Worm (Caenorhabditis elegans) whole organism, L4 larva: ENCODE data around the gene C42C1.19.

Source experiments
- F26F4.8 ChIP-seq: fragments of 200-800 bp; sonication (Bioruptor generic); conservative IDR thresholded peaks from 2 replicates; pipeline ENCODE4 v1.3.6; 2022; ENCODE audit warnings: missing genetic modification characterization, missing compliant biosample characterization
- R02D3.7 ChIP-seq: fragments of 150-350 bp; sonication (generic microtip); optimal IDR thresholded peaks from 3 replicates; lab custom pipeline; 2014; ENCODE audit warnings: missing biosample characterization, missing genetic modification characterization
- T20F7.1 ChIP-seq: fragments of 200-800 bp; sonication (Bioruptor generic); optimal IDR thresholded peaks from 2 replicates; lab custom pipeline; 2018; ENCODE audit warnings: mild to moderate bottlenecking, missing genetic modification characterization, missing compliant biosample characterization
- T26A8.4 ChIP-seq: fragments of 200-800 bp; sonication (Bioruptor generic); IDR thresholded peaks from 2 replicates; pipeline ENCODE4 v1.3.6; 2022; ENCODE audit warnings: missing genetic modification characterization, missing compliant biosample characterization
- ZK546.5 ChIP-seq, 2 experiments: sonication (generic microtip); optimal IDR thresholded peaks; 2 replicates each; lab custom pipeline; 2017; ENCODE audit warnings: missing biosample characterization in 2 of 2, missing genetic modification characterization in 2 of 2
- aha-1 ChIP-seq: fragments of 150-350 bp; peaks from one replicate; lab custom pipeline; 2014; ENCODE audit warnings: missing biosample characterization, missing genetic modification characterization
- aly-2 ChIP-seq: sonication (generic microtip); optimal IDR thresholded peaks from 2 replicates; lab custom pipeline; 2018; ENCODE audit warnings: missing biosample characterization, missing genetic modification characterization
- arid-1 ChIP-seq: fragments of 200-800 bp; sonication (Bioruptor generic); conservative IDR thresholded peaks from 2 replicates; pipeline ENCODE4 v1.3.6; 2022; ENCODE audit warnings: missing genetic modification reagents, missing genetic modification characterization, missing compliant biosample characterization
- ceh-20 ChIP-seq: fragments of 200-800 bp; sonication (Bioruptor generic); IDR thresholded peaks from 2 replicates; pipeline ENCODE4 v1.3.6; 2022; ENCODE audit warnings: missing genetic modification reagents, missing genetic modification characterization, missing compliant biosample characterization
- ceh-32 ChIP-seq: sonication (generic microtip); optimal IDR thresholded peaks from 2 replicates; lab custom pipeline; 2016; ENCODE audit warnings: mild to moderate bottlenecking, missing genetic modification characterization, missing compliant biosample characterization; ENCODE audit not compliant: poor library complexity
- daf-16 ChIP-seq, 3 experiments: sonication (generic microtip); optimal IDR thresholded peaks; 2 replicates each; lab custom pipeline; 2016 to 2017; ENCODE audit warnings: missing genetic modification characterization in 3 of 3, missing genetic modification reagents in 3 of 3, mild to moderate bottlenecking in 2 of 3, missing compliant biosample characterization in 2 of 3, missing biosample characterization in 1 of 3, moderate library complexity in 1 of 3
- dpl-1 ChIP-seq: fragments of 150-350 bp; optimal IDR thresholded peaks from 2 replicates; lab custom pipeline; 2014; ENCODE audit warnings: missing biosample characterization, missing genetic modification reagents, missing genetic modification characterization
- egl-27 ChIP-seq: sonication (generic microtip); optimal IDR thresholded peaks from 3 replicates; lab custom pipeline; 2017; ENCODE audit warnings: missing biosample characterization, missing genetic modification reagents, missing genetic modification characterization
- hif-1 ChIP-seq, 2 experiments: sonication (generic microtip); optimal IDR thresholded peaks; 2 replicates each; lab custom pipeline; 2016 to 2017; ENCODE audit warnings: missing compliant biosample characterization in 2 of 2, missing genetic modification characterization in 2 of 2, missing genetic modification reagents in 2 of 2, missing genotype in 2 of 2, mild to moderate bottlenecking in 1 of 2
- hlh-30 ChIP-seq: sonication (generic microtip); optimal IDR thresholded peaks from 2 replicates; lab custom pipeline; 2017; ENCODE audit warnings: antibody characterized with exemption, mild to moderate bottlenecking, missing genetic modification characterization, missing compliant biosample characterization; ENCODE audit not compliant: insufficient read depth
- hmg-1.1 ChIP-seq: fragments of 200-800 bp; sonication (Bioruptor generic); IDR thresholded peaks from 2 replicates; pipeline ENCODE4 v1.3.6; 2022; ENCODE audit warnings: missing genetic modification reagents, missing genetic modification characterization, missing compliant biosample characterization
- lin-13 ChIP-seq: fragments of 150-350 bp; optimal IDR thresholded peaks from 2 replicates; lab custom pipeline; 2014; ENCODE audit warnings: missing biosample characterization, missing genetic modification reagents, missing genetic modification characterization
- lin-15B ChIP-seq: fragments of 150-350 bp; sonication (generic microtip); optimal IDR thresholded peaks from 3 replicates; lab custom pipeline; 2014; ENCODE audit warnings: missing biosample characterization, missing genetic modification characterization
- lin-29 ChIP-seq: fragments of 200-800 bp; sonication (Bioruptor generic); IDR thresholded peaks from 2 replicates; pipeline ENCODE4 v1.3.6; 2022; ENCODE audit warnings: missing genetic modification reagents, missing genetic modification characterization, missing compliant biosample characterization
- lin-38 ChIP-seq: fragments of 200-800 bp; sonication (Bioruptor generic); IDR thresholded peaks from 2 replicates; pipeline ENCODE4 v1.3.6; 2022; ENCODE audit warnings: missing genetic modification reagents, missing genetic modification characterization, missing compliant biosample characterization
- lin-39 ChIP-seq: fragments of 150-350 bp; optimal IDR thresholded peaks from 2 replicates; lab custom pipeline; 2014; ENCODE audit warnings: missing biosample characterization, missing genetic modification reagents, missing genetic modification characterization
- lsy-2 ChIP-seq, 2 experiments: fragments of 150-350 bp in 1 of 2; sonication (generic microtip) in 1 of 2; optimal IDR thresholded peaks; 2 replicates each; lab custom pipeline; 2014 to 2017; ENCODE audit warnings: missing biosample characterization in 2 of 2, missing genetic modification characterization in 2 of 2
- madf-9 ChIP-seq: fragments of 200-800 bp; sonication (Bioruptor generic); conservative IDR thresholded peaks from 2 replicates; pipeline ENCODE4 v1.3.6; 2022; ENCODE audit warnings: missing genetic modification reagents, missing genetic modification characterization, missing compliant biosample characterization
- mdl-1 ChIP-seq, 2 experiments: fragments of 150-350 bp in 1 of 2; sonication (generic microtip) in 1 of 2; optimal IDR thresholded peaks; 2 replicates each; lab custom pipeline; 2014 to 2017; ENCODE audit warnings: missing biosample characterization in 2 of 2, missing genetic modification characterization in 2 of 2
- mep-1 ChIP-seq: fragments of 150-350 bp; sonication (generic microtip); optimal IDR thresholded peaks from 3 replicates; lab custom pipeline; 2014; ENCODE audit warnings: missing biosample characterization, missing genetic modification characterization
- mes-2 ChIP-seq: sonication (generic microtip); optimal IDR thresholded peaks from 2 replicates; lab custom pipeline; 2016; ENCODE audit warnings: missing genotype, mild to moderate bottlenecking, missing genetic modification characterization, missing compliant biosample characterization; ENCODE audit not compliant: poor library complexity, severe bottlenecking
- mxl-2 ChIP-seq: fragments of 200-800 bp; sonication (Bioruptor generic); conservative IDR thresholded peaks from 2 replicates; pipeline ENCODE4 v1.3.6; 2022; ENCODE audit warnings: missing genetic modification reagents, missing genetic modification characterization, missing compliant biosample characterization
- nhr-10 ChIP-seq: fragments of 150-350 bp; optimal IDR thresholded peaks from 2 replicates; lab custom pipeline; 2014; ENCODE audit warnings: missing biosample characterization, missing genetic modification characterization
- nhr-102 ChIP-seq: sonication (generic microtip); optimal IDR thresholded peaks from 2 replicates; lab custom pipeline; 2016; ENCODE audit warnings: mild to moderate bottlenecking, missing genetic modification characterization, moderate library complexity, missing compliant biosample characterization
- nhr-11 ChIP-seq: fragments of 150-350 bp; optimal IDR thresholded peaks from 2 replicates; lab custom pipeline; 2014; ENCODE audit warnings: missing biosample characterization, missing genetic modification characterization
- nhr-111 ChIP-seq: fragments of 200-800 bp; sonication (Bioruptor generic); optimal IDR thresholded peaks from 2 replicates; lab custom pipeline; 2018; ENCODE audit warnings: mild to moderate bottlenecking, missing genetic modification characterization, missing compliant biosample characterization
- nhr-76 ChIP-seq: fragments of 150-350 bp; optimal IDR thresholded peaks from 2 replicates; lab custom pipeline; 2014; ENCODE audit warnings: missing biosample characterization, missing genetic modification characterization
- pha-4 ChIP-seq, 2 experiments: fragments of 150-350 bp in 1 of 2; fragments of 200-800 bp in 1 of 2; sonication (Bioruptor generic) in 1 of 2; IDR thresholded peaks in 1 of 2; optimal IDR thresholded peaks in 1 of 2; 2 replicates each; pipeline versions ENCODE4 v1.3.6 to Lab custom; 2014 to 2022; ENCODE audit warnings: missing genetic modification characterization in 2 of 2, missing genetic modification reagents in 2 of 2, missing biosample characterization in 1 of 2, missing compliant biosample characterization in 1 of 2
- php-3 ChIP-seq: fragments of 200-800 bp; sonication (Bioruptor generic); IDR thresholded peaks from 2 replicates; pipeline ENCODE4 v1.3.6; 2022; ENCODE audit warnings: missing genetic modification reagents, missing genetic modification characterization, missing compliant biosample characterization
- pqm-1 ChIP-seq: sonication (generic microtip); optimal IDR thresholded peaks from 2 replicates; lab custom pipeline; 2017; ENCODE audit warnings: missing biosample characterization, missing genetic modification characterization
- snpc-4 ChIP-seq: fragments of 150-350 bp; optimal IDR thresholded peaks from 2 replicates; lab custom pipeline; 2014; ENCODE audit warnings: missing biosample characterization, missing genetic modification characterization
- unc-130 ChIP-seq: sonication (generic microtip); optimal IDR thresholded peaks from 2 replicates; lab custom pipeline; 2016; ENCODE audit warnings: missing genetic modification reagents, missing genetic modification characterization, missing compliant biosample characterization
- unc-39 ChIP-seq: sonication (generic microtip); optimal IDR thresholded peaks from 2 replicates; lab custom pipeline; 2017; ENCODE audit warnings: missing biosample characterization, missing genetic modification characterization
- ztf-11 ChIP-seq: fragments of 150-350 bp; optimal IDR thresholded peaks from 2 replicates; lab custom pipeline; 2014; ENCODE audit warnings: missing biosample characterization, missing genetic modification characterization

C42C1.19 gene

ce11 chrIV:12252579-12252978 lies 30.0 kb upstream of the C42C1.19 start, which contains the start of gene dnj-26 (continued):
- TF ChIP-seq egl-27 (tag; lab: Kevin White, UChicago) (no peak), aha-1 (tag; lab: Kevin White, UChicago) (no peak), unc-130 (no peak), lin-29 (no peak)
- TF ChIP-seq, all 104 proteins: peak for 0

ce11 chrIV:12259161-12259870 lies 23.2 kb upstream of the C42C1.19 start, which contains the start of gene Y39C12A.9:
TSS of gene Y39C12A.9 (minus strand) at chrIV:12259211.
- TF ChIP-seq lsy-2 (tag; optimal IDR thresholded peaks at IDR 0.05; lab: Kevin White, UChicago) (peak in 1 of 2 experiments; percentile 13), T26A8.4 (GFP tag; lab: Robert Waterston, UW) (no peak), T20F7.1 (GFP tag; lab: Kevin White, UChicago) (no peak), F26F4.8 (GFP tag; lab: Robert Waterston, UW) (no peak), arid-1 (GFP tag; lab: Robert Waterston, UW) (no peak), mxl-2 (GFP tag; lab: Robert Waterston, UW) (no peak), aly-2 (tag; lab: Kevin White, UChicago) (no peak), aha-1 (tag; lab: Kevin White, UChicago) (peak; percentile 27), lin-15B (tag; lab: Kevin White, UChicago) (no peak), nhr-10 (no peak), ceh-32 (no peak), nhr-76 (tag; lab: Kevin White, UChicago) (no peak), lin-38 (GFP tag; lab: Robert Waterston, UW) (no peak), unc-39 (tag; lab: Kevin White, UChicago) (no peak), nhr-111 (GFP tag; lab: Kevin White, UChicago) (no peak)

- TF ChIP-seq nhr-11, result no peak
- no peak for TF ChIP-seq lin-29
- TF ChIP-seq hmg-1.1 (GFP tag; lab: Robert Waterston, UW), result no peak
- no peak for TF ChIP-seq ztf-11 (tag; lab: Kevin White, UChicago)
- TF ChIP-seq pqm-1 (tag; lab: Kevin White, UChicago), result no peak
- TF ChIP-seq lin-15B (tag; lab: Kevin White, UChicago), result no peak
- no peak for TF ChIP-seq hlh-30 (tag; lab: Kevin White, UChicago)
- TF ChIP-seq ZK546.5 (tag; optimal IDR thresholded peaks at IDR 0.05; lab: Kevin White, UChicago), result no peak
- no peak for TF ChIP-seq snpc-4 (tag; lab: Kevin White, UChicago)
- TF ChIP-seq dpl-1 (GFP tag; lab: Kevin White, UChicago), result no peak
- no peak for TF ChIP-seq lin-39 (tag; lab: Kevin White, UChicago)
- no peak for TF ChIP-seq daf-16 (GFP tag; optimal IDR thresholded peaks at IDR 0.05; lab: Kevin White, UChicago)
- no peak for TF ChIP-seq daf-16 (tag; optimal IDR thresholded peaks at IDR 0.05; lab: Kevin White, UChicago)
Measured at ce11 chrIV:12261353-12261752, 21.2 kb upstream of the C42C1.19 start, which contains the start of gene sre-14. TSS of gene sre-14 (minus strand) at chrIV:12261453.

ce11 chrIV:12265877-12266276 lies 16.7 kb upstream of the C42C1.19 start:
- TF ChIP-seq aha-1 (tag; lab: Kevin White, UChicago) (peak; percentile 92), ceh-20 (GFP tag; lab: Robert Waterston, UW) (no peak), nhr-102 (tag; lab: Kevin White, UChicago) (no peak), hlh-30 (tag; lab: Kevin White, UChicago) (no peak)
- TF ChIP-seq, all 104 proteins: peak for 1

ce11 chrIV:12268272-12269045 lies 14.1 kb upstream of the C42C1.19 start, which contains the start of the genes ppm-1.H and rpl-34:
TSS of gene ppm-1.H (minus strand) at chrIV:12268322.
TSS of gene rpl-34 (plus strand) at chrIV:12268995.
- TF ChIP-seq mdl-1 (tag; optimal IDR thresholded peaks at IDR 0.05; lab: Kevin White, UChicago), result peak in 1 of 2 experiments; percentile 43
- TF ChIP-seq hlh-30 (tag; lab: Kevin White, UChicago), result peak; percentile 78
- TF ChIP-seq R02D3.7 (tag; lab: Kevin White, UChicago), result peak; percentile 66
- no peak for TF ChIP-seq pha-4 (GFP tag; IDR thresholded peaks at IDR 0.05; lab: Robert Waterston, UW)
- TF ChIP-seq pha-4 (tag; optimal IDR thresholded peaks at IDR 0.05; lab: Kevin White, UChicago), result peak; percentile 48
- no peak for TF ChIP-seq lin-15B (tag; lab: Kevin White, UChicago)
- TF ChIP-seq php-3 (GFP tag; lab: Robert Waterston, UW), result no peak
- TF ChIP-seq madf-9 (GFP tag; lab: Robert Waterston, UW), result no peak
- no peak for TF ChIP-seq egl-27 (tag; lab: Kevin White, UChicago)
- TF ChIP-seq mes-2 (tag; lab: Kevin White, UChicago), result peak; percentile 78
- TF ChIP-seq hif-1 (tag; optimal IDR thresholded peaks at IDR 0.05; lab: Kevin White, UChicago), result peak in 1 of 2 experiments; percentile 39
- no peak for TF ChIP-seq nhr-102 (tag; lab: Kevin White, UChicago)
- TF ChIP-seq hmg-1.1 (GFP tag; lab: Robert Waterston, UW), result 0 out of 2 replicates have a peak, but pooled peaks have one; percentile 30
- TF ChIP-seq mep-1 (tag; lab: Kevin White, UChicago), result peak; percentile 67
- TF ChIP-seq lin-13 (GFP tag; lab: Kevin White, UChicago), result no peak
